Fruit fly (Drosophila melanogaster): Measurements from ENCODE around the gene CG4887.

Gene CG4887

DNA sequence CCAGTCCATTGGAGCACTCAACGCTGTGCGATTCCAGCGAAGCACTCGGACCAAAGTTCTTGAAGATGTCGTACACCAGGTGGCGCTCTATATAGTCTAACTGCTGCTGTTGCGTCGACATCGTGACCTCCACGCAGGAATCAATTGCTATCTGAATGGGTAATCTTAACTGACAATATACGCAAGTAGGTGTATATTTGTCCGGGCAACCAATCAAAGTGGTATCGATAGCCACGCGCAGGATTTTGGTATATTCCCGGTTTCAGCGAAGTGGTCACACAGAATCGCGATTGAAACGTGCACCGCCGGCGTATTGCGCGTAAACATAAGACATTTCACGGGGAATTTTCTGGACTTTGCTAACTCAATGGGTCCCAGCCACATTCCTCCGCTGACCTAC lies 11.0 kb downstream of the CG4887 start, which contains the start of the genes CG5126 and Tgt (continued):
- TF ChIP-seq Dp (GFP tag; optimal IDR thresholded peaks at IDR 0.05) (peak; percentile 66), usp (GFP tag; optimal IDR thresholded peaks at IDR 0.05) (no peak), CG1832 (GFP tag; optimal IDR thresholded peaks at IDR 0.05) (no peak), prd (optimal IDR thresholded peaks at IDR 0.05) (no peak), prd (GFP tag; IDR thresholded peaks at IDR 0.05) (no peak), Dref (GFP tag; IDR thresholded peaks at IDR 0.05) (peak; percentile 69), Scr (GFP tag; IDR thresholded peaks at IDR 0.05; ENCODE audit: partially characterized antibody) (peak; percentile 59), inv (GFP tag; IDR thresholded peaks at IDR 0.05; ENCODE audit: partially characterized antibody) (peak; percentile 45)

DNA sequence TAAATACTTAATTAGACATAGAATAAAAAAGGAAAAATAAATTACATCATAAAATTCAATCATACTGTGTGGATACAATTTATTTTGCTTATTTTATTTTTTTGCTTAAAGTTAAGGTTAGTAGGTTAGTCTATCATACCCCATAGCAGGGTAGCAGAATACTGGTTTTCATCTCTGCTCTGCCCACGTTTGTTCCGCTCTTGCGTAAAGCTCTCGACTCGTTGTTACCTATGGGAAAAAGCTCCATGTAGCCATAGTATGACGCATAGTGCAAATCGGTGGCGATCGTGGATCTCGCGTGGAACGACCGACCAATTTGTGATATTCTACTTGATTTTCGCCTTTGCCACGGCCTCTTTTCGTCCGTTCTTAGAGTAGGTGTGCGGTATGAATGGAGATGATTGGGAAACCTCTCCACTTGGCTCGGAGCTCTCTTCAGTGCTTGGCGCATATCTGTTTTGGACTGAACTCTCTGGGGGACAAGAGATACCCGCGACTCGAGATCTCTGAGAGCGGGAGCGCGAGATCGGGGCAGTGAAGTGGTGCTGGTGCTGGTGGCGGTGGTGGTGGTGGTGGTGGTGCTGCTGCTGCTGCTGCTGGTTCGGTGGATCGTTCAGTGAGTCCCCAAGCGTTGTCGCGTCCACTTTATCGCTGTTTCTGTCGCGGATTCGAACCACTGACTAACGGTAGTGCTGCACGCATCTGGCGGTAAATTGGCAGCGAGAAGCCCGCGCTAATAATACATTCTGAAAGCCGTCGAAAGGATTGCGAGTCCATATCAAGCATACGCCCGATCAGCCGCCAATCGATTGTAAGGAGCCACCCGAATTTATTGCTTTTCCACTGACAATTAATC lies 13.1 kb downstream of the CG4887 start, which contains the start of gene CG5001:
CG5001 (plus strand) TSS at position 116 of the 856 bp plus-strand sequence.
- TF ChIP-seq pho (GFP tag; optimal IDR thresholded peaks at IDR 0.05) (peak; percentile 69), hb (GFP tag; IDR thresholded peaks at IDR 0.05; ENCODE audit: partially characterized antibody) (no peak), Oaz (GFP tag; IDR thresholded peaks at IDR 0.05) (peak; percentile 68), CG2889 (GFP tag; IDR thresholded peaks at IDR 0.05) (peak; percentile 28; the same call in 1 of the 3 replicates), Camta (GFP tag; optimal IDR thresholded peaks at IDR 0.05) (peak; percentile 59), Hr39 (optimal IDR thresholded peaks at IDR 0.05) (no peak), lbe (GFP tag; optimal IDR thresholded peaks at IDR 0.05) (no peak), CG9817 (tag; optimal IDR thresholded peaks at IDR 0.05) (peak; percentile 79), eve (GFP tag; optimal IDR thresholded peaks at IDR 0.05) (no peak), CG17385 (GFP tag; optimal IDR thresholded peaks at IDR 0.05) (peak; percentile 77), CG30403 (GFP tag; optimal IDR thresholded peaks at IDR 0.05) (peak; percentile 88), Fer3 (tag; optimal IDR thresholded peaks at IDR 0.05) (peak; percentile 94), wor (GFP tag; IDR thresholded peaks at IDR 0.05) (peak; percentile 51; the same call in 1 of the 2 replicates), z (GFP tag; IDR thresholded peaks at IDR 0.05) (no peak), CG10267 (tag; optimal IDR thresholded peaks at IDR 0.05) (peak; percentile 81), CG7963 (GFP tag; IDR thresholded peaks at IDR 0.05; ENCODE audit: partially characterized antibody) (no peak), CG13894 (tag; optimal IDR thresholded peaks at IDR 0.05) (peak; percentile 86), CG32772 (GFP tag; IDR thresholded peaks at IDR 0.05) (peak; percentile 82), CG4730 (GFP tag; IDR thresholded peaks at IDR 0.05) (peak; percentile 82), run (tag; optimal IDR thresholded peaks at IDR 0.05) (peak; percentile 92), mam (GFP tag; optimal IDR thresholded peaks at IDR 0.05) (peak; percentile 66), CG10431 (GFP tag; optimal IDR thresholded peaks at IDR 0.05) (peak; percentile 97), Bteb2 (GFP tag; optimal IDR thresholded peaks at IDR 0.05) (peak; percentile 50), Kr (GFP tag; optimal IDR thresholded peaks at IDR 0.05) (no peak), Abd-B (GFP tag; optimal IDR thresholded peaks at IDR 0.05) (peak; percentile 58), CG15601 (tag; optimal IDR thresholded peaks at IDR 0.05) (peak; percentile 76), kay (GFP tag; optimal IDR thresholded peaks at IDR 0.05) (peak; percentile 93), CG3281 (GFP tag; optimal IDR thresholded peaks at IDR 0.05) (peak; percentile 81), danr (GFP tag; IDR thresholded peaks at IDR 0.05) (peak; percentile 63; the same call in 1 of the 2 replicates), p53 (GFP tag; optimal IDR thresholded peaks at IDR 0.05) (no peak), fd3F (GFP tag; optimal IDR thresholded peaks at IDR 0.05) (peak; percentile 73), gsb (GFP tag; IDR thresholded peaks at IDR 0.05) (peak; percentile 72), CG12391 (tag; optimal IDR thresholded peaks at IDR 0.05) (peak; percentile 93), disco-r (GFP tag; optimal IDR thresholded peaks at IDR 0.05) (no peak), hbn (GFP tag; IDR thresholded peaks at IDR 0.05; ENCODE audit: partially characterized antibody) (no peak), Gug (GFP tag; IDR thresholded peaks at IDR 0.05) (peak; percentile 76; the same call in 3 of the 4 replicates), h (optimal IDR thresholded peaks at IDR 0.05) (no peak), tll (GFP tag; optimal IDR thresholded peaks at IDR 0.05) (no peak), ranshi (GFP tag; IDR thresholded peaks at IDR 0.05) (peak; percentile 85), abd-A (tag; optimal IDR thresholded peaks at IDR 0.05) (no peak)
